Fruit fly (Drosophila melanogaster) whole organism, embryonic: Measurements from ENCODE around the gene Obp99d.

ENCODE experiments used
- CG13123 ChIP-seq: fragments of 200-800 bp; sonication (Bioruptor generic); optimal IDR thresholded peaks from 2 replicates; lab custom pipeline; 2016; ENCODE audit warnings: missing biosample characterization, missing genetic modification characterization
- CG8281 ChIP-seq: fragments of 200-800 bp; sonication (Bioruptor generic); optimal IDR thresholded peaks from 2 replicates; lab custom pipeline; 2018; ENCODE audit warnings: missing biosample characterization, mild to moderate bottlenecking, missing genetic modification characterization, moderate library complexity
- D19B ChIP-seq: fragments of 200-800 bp; sonication (Bioruptor generic); optimal IDR thresholded peaks from 2 replicates; lab custom pipeline; 2017; ENCODE audit warnings: missing biosample characterization, mild to moderate bottlenecking, missing genetic modification characterization

- TF ChIP-seq CG13123 (GFP tag; lab: Kevin White, UChicago): no peak
- TF ChIP-seq D19B (GFP tag; lab: Kevin White, UChicago): no peak
- TF ChIP-seq CG8281 (tag; lab: Kevin White, UChicago): no peak
Observed at dm6 chr3R:29711434-29711833, 2.9 kb upstream of the Obp99d start.
